Worm (Caenorhabditis elegans): ENCODE data around the gene R08C7.5.

Gene R08C7.5

ce11 chrIV:4469770-4470709, 40.0 kb downstream of the R08C7.5 start (continued):
- TF ChIP-seq lin-40 (tag; optimal IDR thresholded peaks at IDR 0.05) (peak; percentile 15), B0261.1 (tag; optimal IDR thresholded peaks at IDR 0.05) (no peak), ZK185.1 (tag; optimal IDR thresholded peaks at IDR 0.05; ENCODE audit: poor library complexity, severe bottlenecking) (no peak), hmg-20 (GFP tag; IDR thresholded peaks at IDR 0.05) (no peak), hsf-1 (GFP tag; IDR thresholded peaks at IDR 0.05) (no peak), fkh-3 (tag; optimal IDR thresholded peaks at IDR 0.05) (no peak), die-1 (tag; optimal IDR thresholded peaks at IDR 0.05) (no peak), bed-2 (GFP tag; IDR thresholded peaks at IDR 0.05) (no peak), let-607 (tag; optimal IDR thresholded peaks at IDR 0.05) (no peak), xnd-1 (tag; optimal IDR thresholded peaks at IDR 0.05) (no peak), snpc-4 (GFP tag; optimal IDR thresholded peaks at IDR 0.05) (no peak), snpc-4 (tag; optimal IDR thresholded peaks at IDR 0.05) (peak in 1 of 4 experiments; percentile 37), lin-54 (GFP tag; optimal IDR thresholded peaks at IDR 0.05) (peak; percentile 36), ceh-79 (tag; optimal IDR thresholded peaks at IDR 0.05) (peak; percentile 43), ceh-100 (GFP tag; IDR thresholded peaks at IDR 0.05) (0 out of 2 replicates have a peak, but pooled peaks have one; percentile 13), C06A6.2 (GFP tag; conservative IDR thresholded peaks at IDR 0.05) (peak; percentile 42; the same call in 1 of the 2 replicates), ztf-25 (GFP tag; IDR thresholded peaks at IDR 0.05) (0 out of 2 replicates have a peak, but pooled peaks have one; percentile 39), dpl-1 (GFP tag; optimal IDR thresholded peaks at IDR 0.05) (no peak), ama-1 (optimal IDR thresholded peaks at IDR 0.05) (peak; percentile 86), ama-1 (GFP tag; optimal IDR thresholded peaks at IDR 0.05) (no peak), unc-62 (GFP tag; optimal IDR thresholded peaks at IDR 0.05) (no peak), F52B5.7 (tag; optimal IDR thresholded peaks at IDR 0.05) (peak; percentile 79), lsl-1 (GFP tag; optimal IDR thresholded peaks at IDR 0.05) (peak; percentile 22), nhr-179 (tag; optimal IDR thresholded peaks at IDR 0.05) (no peak), ceh-40 (GFP tag; IDR thresholded peaks at IDR 0.05) (0 out of 2 replicates have a peak, but pooled peaks have one; percentile 43), ets-4 (GFP tag; optimal IDR thresholded peaks at IDR 0.05) (no peak), F33H1.4 (GFP tag; IDR thresholded peaks at IDR 0.05) (no peak), lin-26 (GFP tag; IDR thresholded peaks at IDR 0.05) (peak; percentile 67; the same call in 1 of the 2 replicates), pbrm-1 (GFP tag; IDR thresholded peaks at IDR 0.05) (peak; percentile 50; the same call in 1 of the 2 replicates), B0019.2 (GFP tag; conservative IDR thresholded peaks at IDR 0.05) (no peak), ztf-18 (tag; optimal IDR thresholded peaks at IDR 0.05) (peak; percentile 43), madf-10 (tag; optimal IDR thresholded peaks at IDR 0.05) (no peak), somi-1 (GFP tag; optimal IDR thresholded peaks at IDR 0.05) (peak; percentile 82), madf-8 (GFP tag; conservative IDR thresholded peaks at IDR 0.05) (no peak), efl-1 (GFP tag; optimal IDR thresholded peaks at IDR 0.05) (no peak), snpc-1.1 (tag; optimal IDR thresholded peaks at IDR 0.05; ENCODE audit: insufficient read depth) (no peak)

All from whole organism, young adult.